Worm (Caenorhabditis elegans) whole organism, young adult: ENCODE results near the gene dhrr-1.

ENCODE experiments used
- B0261.1 ChIP-seq: sonication (generic microtip); optimal IDR thresholded peaks from 2 replicates; lab custom pipeline; 2016; ENCODE audit warnings: mild to moderate bottlenecking, missing genetic modification characterization, moderate library complexity, missing compliant biosample characterization
- B0336.3 ChIP-seq: fragments of 200-800 bp; sonication (Bioruptor generic); IDR thresholded peaks from 2 replicates; pipeline ENCODE4 v1.3.6; 2022; ENCODE audit warnings: missing genetic modification characterization, missing compliant biosample characterization
- F23B12.7 ChIP-seq: sonication (generic microtip); optimal IDR thresholded peaks from 2 replicates; lab custom pipeline; 2017; ENCODE audit warnings: missing genetic modification characterization, mild to moderate bottlenecking, missing compliant biosample characterization, antibody characterized with exemption, moderate library complexity; ENCODE audit not compliant: insufficient read depth
- F33H1.4 ChIP-seq: fragments of 200-800 bp; sonication (Bioruptor generic); IDR thresholded peaks from 2 replicates; pipeline ENCODE4 v1.3.6; 2022; ENCODE audit warnings: missing genetic modification reagents, missing genetic modification characterization, missing compliant biosample characterization
- F39B2.1 ChIP-seq: fragments of 200-800 bp; sonication (Bioruptor generic); IDR thresholded peaks from 2 replicates; pipeline ENCODE4 v1.3.6; 2022; ENCODE audit warnings: missing genetic modification reagents, missing genetic modification characterization, missing compliant biosample characterization
- F57A8.1 ChIP-seq: fragments of 200-800 bp; sonication (Bioruptor generic); optimal IDR thresholded peaks from 2 replicates; lab custom pipeline; 2018; ENCODE audit warnings: mild to moderate bottlenecking, missing genetic modification characterization, moderate library complexity, missing compliant biosample characterization
- K11D2.4 ChIP-seq: fragments of 200-800 bp; sonication (Bioruptor generic); IDR thresholded peaks from 2 replicates; pipeline ENCODE4 v1.3.6; 2022; ENCODE audit warnings: missing genetic modification reagents, missing genetic modification characterization, missing compliant biosample characterization
- T07F8.4 ChIP-seq: sonication (generic microtip); optimal IDR thresholded peaks from 2 replicates; lab custom pipeline; 2016; ENCODE audit warnings: mild to moderate bottlenecking, missing genetic modification characterization, moderate library complexity, missing compliant biosample characterization
- Y53F4B.3 ChIP-seq: fragments of 200-800 bp; sonication (Bioruptor generic); IDR thresholded peaks from 2 replicates; pipeline ENCODE4 v1.3.6; 2022; ENCODE audit warnings: missing genetic modification reagents, missing genetic modification characterization, missing compliant biosample characterization
- Y56A3A.18 ChIP-seq: fragments of 200-800 bp; sonication (Bioruptor generic); IDR thresholded peaks from 2 replicates; pipeline ENCODE4 v1.3.6; 2022; ENCODE audit warnings: missing genetic modification reagents, missing genetic modification characterization, missing compliant biosample characterization
- Y95B8A.8 ChIP-seq: fragments of 200-800 bp; sonication (Bioruptor generic); IDR thresholded peaks from 2 replicates; pipeline ENCODE4 v1.3.6; 2022; ENCODE audit warnings: missing genetic modification reagents, missing genetic modification characterization, missing compliant biosample characterization
- akir-1 ChIP-seq: fragments of 200-800 bp; sonication (Bioruptor generic); optimal IDR thresholded peaks from 2 replicates; lab custom pipeline; 2018; ENCODE audit warnings: mild to moderate bottlenecking, missing genetic modification characterization, moderate library complexity, missing compliant biosample characterization
- aptf-3 ChIP-seq: fragments of 200-800 bp; sonication (Bioruptor generic); IDR thresholded peaks from 2 replicates; pipeline ENCODE4 v1.3.6; 2022; ENCODE audit warnings: missing genetic modification characterization, missing compliant biosample characterization
- atf-7 ChIP-seq: sonication (generic microtip); optimal IDR thresholded peaks from 2 replicates; lab custom pipeline; 2017; ENCODE audit warnings: mild to moderate bottlenecking, missing genetic modification characterization, missing compliant biosample characterization
- athp-1 ChIP-seq: sonication (generic microtip); optimal IDR thresholded peaks from 2 replicates; lab custom pipeline; 2017; ENCODE audit warnings: mild to moderate bottlenecking, missing genetic modification characterization, missing compliant biosample characterization
- ccch-3 ChIP-seq: fragments of 200-800 bp; sonication (Bioruptor generic); optimal IDR thresholded peaks from 2 replicates; lab custom pipeline; 2018; ENCODE audit warnings: mild to moderate bottlenecking, missing genetic modification characterization, missing compliant biosample characterization
- cebp-2 ChIP-seq: fragments of 200-800 bp; sonication (Bioruptor generic); IDR thresholded peaks from 2 replicates; pipeline ENCODE4 v1.3.6; 2022; ENCODE audit warnings: missing genetic modification characterization, missing compliant biosample characterization
- ceh-100 ChIP-seq: fragments of 200-800 bp; sonication (Bioruptor generic); IDR thresholded peaks from 2 replicates; pipeline ENCODE4 v1.3.6; 2022; ENCODE audit warnings: missing genetic modification reagents, missing genetic modification characterization, missing compliant biosample characterization
- ceh-79 ChIP-seq: sonication (generic microtip); optimal IDR thresholded peaks from 2 replicates; lab custom pipeline; 2017; ENCODE audit warnings: mild to moderate bottlenecking, missing genetic modification characterization, missing compliant biosample characterization
- die-1 ChIP-seq: sonication (generic microtip); optimal IDR thresholded peaks from 2 replicates; lab custom pipeline; 2016; ENCODE audit warnings: missing genotype, mild to moderate bottlenecking, missing genetic modification characterization, missing compliant biosample characterization
- dpff-1 ChIP-seq: sonication (generic microtip); optimal IDR thresholded peaks from 2 replicates; lab custom pipeline; 2017; ENCODE audit warnings: mild to moderate bottlenecking, missing genetic modification characterization, missing compliant biosample characterization
- dpl-1 ChIP-seq: fragments of 150-350 bp; optimal IDR thresholded peaks from 2 replicates; lab custom pipeline; 2014; ENCODE audit warnings: missing biosample characterization, missing genetic modification reagents, missing genetic modification characterization
- egl-18 ChIP-seq: fragments of 200-800 bp; sonication (Bioruptor generic); IDR thresholded peaks from 2 replicates; pipeline ENCODE4 v1.3.6; 2022; ENCODE audit warnings: missing genetic modification reagents, missing genetic modification characterization, missing compliant biosample characterization
- egl-44 ChIP-seq: fragments of 200-800 bp; sonication (Bioruptor generic); IDR thresholded peaks from 2 replicates; pipeline ENCODE4 v1.3.6; 2022; ENCODE audit warnings: missing genetic modification reagents, missing genetic modification characterization, missing compliant biosample characterization
- ets-4 ChIP-seq: fragments of 200-800 bp; sonication (Bioruptor generic); optimal IDR thresholded peaks from 2 replicates; lab custom pipeline; 2018; ENCODE audit warnings: mild to moderate bottlenecking, missing genetic modification characterization, missing compliant biosample characterization
- him-1 ChIP-seq: sonication (generic microtip); optimal IDR thresholded peaks from 2 replicates; lab custom pipeline; 2016; ENCODE audit warnings: missing genotype, missing genetic modification reagents, missing genetic modification characterization, missing compliant biosample characterization
- hlh-26 ChIP-seq: fragments of 200-800 bp; sonication (Bioruptor generic); conservative IDR thresholded peaks from 2 replicates; pipeline ENCODE4 v1.3.6; 2022; ENCODE audit warnings: missing genetic modification reagents, missing genetic modification characterization, missing compliant biosample characterization
- hmg-1.2 ChIP-seq: fragments of 200-800 bp; sonication (Bioruptor generic); IDR thresholded peaks from 2 replicates; pipeline ENCODE4 v1.3.6; 2022; ENCODE audit warnings: missing genetic modification reagents, missing genetic modification characterization, missing compliant biosample characterization
- lag-1 ChIP-seq: fragments of 200-800 bp; sonication (Bioruptor generic); IDR thresholded peaks from 2 replicates; pipeline ENCODE4 v1.3.6; 2022; ENCODE audit warnings: missing genetic modification reagents, missing genetic modification characterization, missing compliant biosample characterization
- lin-35 ChIP-seq, 3 experiments: fragments of 150-350 bp in 2 of 3; sonication (generic microtip) in 1 of 3; optimal IDR thresholded peaks; 2 replicates each; lab custom pipeline; 2014 to 2018; ENCODE audit warnings: missing biosample characterization in 3 of 3, missing genetic modification characterization in 3 of 3, missing genetic modification reagents in 3 of 3
- lsy-27 ChIP-seq: sonication (generic microtip); optimal IDR thresholded peaks from 2 replicates; lab custom pipeline; 2017; ENCODE audit warnings: missing genetic modification characterization, mild to moderate bottlenecking, missing compliant biosample characterization, antibody characterized with exemption, missing genotype, borderline replicate concordance; ENCODE audit not compliant: insufficient read depth
- madf-10 ChIP-seq: sonication (generic microtip); optimal IDR thresholded peaks from 2 replicates; lab custom pipeline; 2016; ENCODE audit warnings: mild to moderate bottlenecking, missing genetic modification characterization, missing compliant biosample characterization
- madf-3 ChIP-seq: fragments of 200-800 bp; sonication (Bioruptor generic); IDR thresholded peaks from 2 replicates; pipeline ENCODE4 v1.3.6; 2022; ENCODE audit warnings: missing genetic modification reagents, missing genetic modification characterization, missing compliant biosample characterization
- mxl-1 ChIP-seq: sonication (generic microtip); optimal IDR thresholded peaks from 2 replicates; lab custom pipeline; 2016; ENCODE audit warnings: missing genetic modification characterization, missing compliant biosample characterization
- nhr-179 ChIP-seq: sonication (generic microtip); optimal IDR thresholded peaks from 2 replicates; lab custom pipeline; 2016; ENCODE audit warnings: mild to moderate bottlenecking, missing genetic modification characterization, missing compliant biosample characterization
- pbrm-1 ChIP-seq: fragments of 200-800 bp; sonication (Bioruptor generic); IDR thresholded peaks from 2 replicates; pipeline ENCODE4 v1.3.6; 2022; ENCODE audit warnings: missing genetic modification reagents, missing genetic modification characterization, missing compliant biosample characterization
- rec-8 ChIP-seq, 2 experiments: sonication (generic microtip); optimal IDR thresholded peaks; 2 replicates each; lab custom pipeline; 2016; ENCODE audit warnings: mild to moderate bottlenecking in 2 of 2, missing genetic modification characterization in 2 of 2, missing genetic modification reagents in 2 of 2, missing genotype in 2 of 2, missing biosample characterization in 1 of 2, missing compliant biosample characterization in 1 of 2, moderate library complexity in 1 of 2
- repo-1 ChIP-seq: sonication (generic microtip); optimal IDR thresholded peaks from 2 replicates; lab custom pipeline; 2017; ENCODE audit warnings: mild to moderate bottlenecking, missing genetic modification characterization, missing compliant biosample characterization
- sdz-38 ChIP-seq: sonication (generic microtip); optimal IDR thresholded peaks from 2 replicates; lab custom pipeline; 2016; ENCODE audit warnings: missing genotype, missing genetic modification characterization, missing compliant biosample characterization
- snpc-1.1 ChIP-seq: sonication (generic microtip); optimal IDR thresholded peaks from 2 replicates; lab custom pipeline; 2017; ENCODE audit warnings: missing genetic modification characterization, mild to moderate bottlenecking, missing compliant biosample characterization, antibody characterized with exemption, moderate library complexity, missing genotype, missing genetic modification reagents; ENCODE audit not compliant: insufficient read depth
- snpc-3.4 ChIP-seq: sonication (generic microtip); optimal IDR thresholded peaks from 2 replicates; lab custom pipeline; 2017; ENCODE audit warnings: missing genetic modification characterization, mild to moderate bottlenecking, missing compliant biosample characterization, antibody characterized with exemption, moderate library complexity, missing genotype, missing genetic modification reagents
- snpc-4 ChIP-seq, 5 experiments: fragments of 150-350 bp in 1 of 5; sonication (generic microtip) in 4 of 5; optimal IDR thresholded peaks; 2 replicates each; lab custom pipeline; 2014 to 2018; ENCODE audit warnings: missing genetic modification characterization in 5 of 5, missing biosample characterization in 3 of 5, antibody characterized with exemption in 2 of 5, mild to moderate bottlenecking in 2 of 5, missing compliant biosample characterization in 2 of 5, missing genotype in 2 of 5, moderate library complexity in 2 of 5, missing genetic modification reagents in 1 of 5
- unc-62 ChIP-seq: fragments of 150-350 bp; optimal IDR thresholded peaks from 2 replicates; lab custom pipeline; 2014; ENCODE audit warnings: missing biosample characterization, missing genetic modification reagents, missing genetic modification characterization
- zfh-2 ChIP-seq: fragments of 200-800 bp; sonication (Bioruptor generic); conservative IDR thresholded peaks from 2 replicates; pipeline ENCODE4 v1.3.6; 2022; ENCODE audit warnings: missing genetic modification reagents, missing genetic modification characterization, missing compliant biosample characterization
- ztf-22 ChIP-seq: fragments of 200-800 bp; sonication (Bioruptor generic); optimal IDR thresholded peaks from 2 replicates; lab custom pipeline; 2018; ENCODE audit warnings: mild to moderate bottlenecking, missing genetic modification characterization, moderate library complexity, missing compliant biosample characterization
- ztf-25 ChIP-seq: fragments of 200-800 bp; sonication (Bioruptor generic); IDR thresholded peaks from 2 replicates; pipeline ENCODE4 v1.3.6; 2022; ENCODE audit warnings: missing genetic modification reagents, missing genetic modification characterization, missing compliant biosample characterization
- ztf-3 ChIP-seq: fragments of 200-800 bp; sonication (Bioruptor generic); optimal IDR thresholded peaks from 2 replicates; lab custom pipeline; 2018; ENCODE audit warnings: mild to moderate bottlenecking, missing genetic modification characterization, missing compliant biosample characterization

Gene dhrr-1

ce11 chrIII:8904044-8904443, 40.4 kb upstream of the dhrr-1 start, which contains the start of gene lin-9 (continued):
- TF ChIP-seq snpc-1.1 (tag; lab: Kevin White, UChicago) (peak; percentile 52), ccch-3 (GFP tag; lab: Kevin White, UChicago) (no peak), rec-8 (tag; optimal IDR thresholded peaks at IDR 0.05; lab: Kevin White, UChicago) (no peak), Y53F4B.3 (GFP tag; lab: Robert Waterston, UW) (no peak), akir-1 (no peak), aptf-3 (GFP tag; lab: Robert Waterston, UW) (no peak), F23B12.7 (tag; lab: Kevin White, UChicago) (peak; percentile 79), F39B2.1 (GFP tag; lab: Robert Waterston, UW) (peak; percentile 91), T07F8.4 (peak; percentile 19), hlh-26 (GFP tag; lab: Robert Waterston, UW) (no peak), madf-3 (peak; percentile 96), repo-1 (tag; lab: Kevin White, UChicago) (peak; percentile 97), lag-1 (GFP tag; lab: Robert Waterston, UW) (no peak), Y95B8A.8 (GFP tag; lab: Robert Waterston, UW) (peak; percentile 93), sdz-38 (no peak), ets-4 (GFP tag; lab: Kevin White, UChicago) (peak; percentile 39), zfh-2 (GFP tag; lab: Robert Waterston, UW) (peak; percentile 98), die-1 (peak; percentile 34), snpc-3.4 (tag; lab: Kevin White, UChicago) (peak; percentile 90), ceh-79 (tag; lab: Kevin White, UChicago) (peak; percentile 65), K11D2.4 (GFP tag; lab: Robert Waterston, UW) (peak; percentile 93), ztf-3 (GFP tag; lab: Kevin White, UChicago) (peak; percentile 70), pbrm-1 (GFP tag; lab: Robert Waterston, UW) (peak; percentile 96), mxl-1 (no peak), F33H1.4 (GFP tag; lab: Robert Waterston, UW) (peak; percentile 100), lin-35 (GFP tag; optimal IDR thresholded peaks at IDR 0.05; lab: Kevin White, UChicago) (peak; percentile 85 to 96 (median 86)), ztf-25 (GFP tag; lab: Robert Waterston, UW) (no peak), B0336.3 (GFP tag; lab: Robert Waterston, UW) (peak; percentile 99), B0261.1 (tag; lab: Kevin White, UChicago) (peak; percentile 10), nhr-179 (tag; lab: Kevin White, UChicago) (no peak), lsy-27 (no peak), hmg-1.2 (peak; percentile 86), F57A8.1 (GFP tag; lab: Kevin White, UChicago) (no peak), ztf-22 (GFP tag; lab: Kevin White, UChicago) (peak; percentile 53), cebp-2 (0 out of 2 replicates have a peak, but pooled peaks have one; percentile 28), madf-10 (tag; lab: Kevin White, UChicago) (peak; percentile 86), snpc-4 (GFP tag; optimal IDR thresholded peaks at IDR 0.05; lab: Kevin White, UChicago) (peak; percentile 43), snpc-4 (tag; optimal IDR thresholded peaks at IDR 0.05; lab: Kevin White, UChicago) (peak; percentile 68 to 84 (median 78)), unc-62 (no peak), dpl-1 (GFP tag; lab: Kevin White, UChicago) (peak; percentile 97), egl-44 (GFP tag; lab: Robert Waterston, UW) (peak; percentile 41; the same call in 1 of the 2 replicates), him-1 (tag; lab: Kevin White, UChicago) (peak; percentile 59), dpff-1 (tag; lab: Kevin White, UChicago) (no peak), atf-7 (tag; lab: Kevin White, UChicago) (peak; percentile 86), egl-18 (GFP tag; lab: Robert Waterston, UW) (peak; percentile 77; the same call in 1 of the 2 replicates), athp-1 (peak; percentile 97), ceh-100 (GFP tag; lab: Robert Waterston, UW) (peak; percentile 79), Y56A3A.18 (GFP tag; lab: Robert Waterston, UW) (peak; percentile 85)
